Worm (Caenorhabditis elegans): Measurements from ENCODE around the gene aco-2.

- no peak for TF ChIP-seq ztf-22 (GFP tag; optimal IDR thresholded peaks at IDR 0.05)
- no peak for TF ChIP-seq ztf-6 (GFP tag; IDR thresholded peaks at IDR 0.05)
- TF ChIP-seq somi-1 (GFP tag; optimal IDR thresholded peaks at IDR 0.05) = no peak
- TF ChIP-seq attf-5 (GFP tag; optimal IDR thresholded peaks at IDR 0.05) = no peak
- TF ChIP-seq B0019.2 (GFP tag; conservative IDR thresholded peaks at IDR 0.05) = no peak
Observed at ce11 chrIII:8013582-8013981, 40.1 kb downstream of the aco-2 start.

Data from whole organism, young adult.